Fruit fly (Drosophila melanogaster) whole organism, embryonic: ENCODE data around the gene CG18281.

Source experiments
- Antp ChIP-seq: fragments of 200-800 bp; sonication (Bioruptor generic); optimal IDR thresholded peaks from 3 replicates; lab custom pipeline; 2016; ENCODE audit warnings: missing biosample characterization, missing genetic modification characterization
- Blimp-1 ChIP-seq: fragments of 200-800 bp; sonication (Bioruptor generic); optimal IDR thresholded peaks from 3 replicates; lab custom pipeline; 2018; ENCODE audit warnings: missing biosample characterization, missing genetic modification characterization, mild to moderate bottlenecking, moderate library complexity, missing genetic modification reagents
- BtbVII ChIP-seq: fragments of 200-800 bp; sonication (Bioruptor generic); optimal IDR thresholded peaks from 3 replicates; lab custom pipeline; 2017; ENCODE audit warnings: missing biosample characterization, mild to moderate bottlenecking, missing genetic modification characterization
- CG10431 ChIP-seq: fragments of 200-800 bp; sonication (Bioruptor generic); optimal IDR thresholded peaks from 3 replicates; lab custom pipeline; 2018; ENCODE audit warnings: missing biosample characterization, mild to moderate bottlenecking, missing genetic modification characterization
- CG12744 ChIP-seq: fragments of 200-800 bp; sonication (Bioruptor generic); optimal IDR thresholded peaks from 2 replicates; lab custom pipeline; 2016; ENCODE audit warnings: missing biosample characterization, missing genetic modification characterization
- CG15269 ChIP-seq: fragments of 200-800 bp; sonication (Bioruptor generic); optimal IDR thresholded peaks from 2 replicates; lab custom pipeline; 2018; ENCODE audit warnings: missing biosample characterization, mild to moderate bottlenecking, missing genetic modification characterization, moderate library complexity
- CG15479 ChIP-seq: fragments of 200-800 bp; sonication (Bioruptor generic); optimal IDR thresholded peaks from 3 replicates; lab custom pipeline; 2019; ENCODE audit warnings: missing biosample characterization, mild to moderate bottlenecking, missing genetic modification characterization, moderate library complexity
- CG16779 ChIP-seq: fragments of 200-800 bp; sonication (Bioruptor generic); IDR thresholded peaks from 2 replicates; pipeline ENCODE4 v1.3.6; 2022; ENCODE audit warnings: missing biosample characterization, missing genetic modification characterization
- CG18619 ChIP-seq: fragments of 200-800 bp; sonication (Bioruptor generic); optimal IDR thresholded peaks from 3 replicates; lab custom pipeline; 2017; ENCODE audit warnings: missing biosample characterization, mild to moderate bottlenecking, missing genetic modification characterization
- CG2678 ChIP-seq: fragments of 200-800 bp; sonication (Bioruptor generic); optimal IDR thresholded peaks from 3 replicates; lab custom pipeline; 2019; ENCODE audit warnings: missing biosample characterization, mild to moderate bottlenecking, missing genetic modification characterization, moderate library complexity
- CG32767 ChIP-seq: fragments of 200-800 bp; sonication (Bioruptor generic); IDR thresholded peaks from 2 replicates; pipeline ENCODE4 v1.3.6; 2022; ENCODE audit warnings: missing biosample characterization, missing genetic modification characterization
- CG33213 ChIP-seq: fragments of 200-800 bp; sonication (Bioruptor generic); optimal IDR thresholded peaks from 3 replicates; lab custom pipeline; 2016; ENCODE audit warnings: missing biosample characterization, missing genetic modification characterization
- CG34376 ChIP-seq: fragments of 200-800 bp; sonication (Bioruptor generic); optimal IDR thresholded peaks from 2 replicates; lab custom pipeline; 2018; ENCODE audit warnings: missing biosample characterization, mild to moderate bottlenecking, missing genetic modification characterization
- CG3847 ChIP-seq: fragments of 200-800 bp; sonication (Bioruptor generic); IDR thresholded peaks from 2 replicates; pipeline ENCODE4 v1.3.6; 2022; ENCODE audit warnings: missing biosample characterization, missing genetic modification characterization
- CG4820 ChIP-seq: fragments of 200-800 bp; sonication (Bioruptor generic); optimal IDR thresholded peaks from 3 replicates; lab custom pipeline; 2016; ENCODE audit warnings: missing biosample characterization, missing genetic modification characterization
- CG6683 ChIP-seq: fragments of 200-800 bp; sonication (Bioruptor generic); optimal IDR thresholded peaks from 2 replicates; lab custom pipeline; 2017; ENCODE audit warnings: missing biosample characterization, mild to moderate bottlenecking, missing genetic modification characterization, missing genetic modification reagents
- CG6689 ChIP-seq: fragments of 200-800 bp; sonication (Bioruptor generic); IDR thresholded peaks from 2 replicates; pipeline ENCODE4 v1.3.6; 2022; ENCODE audit warnings: missing biosample characterization, missing genetic modification characterization
- CG7745 ChIP-seq: fragments of 200-800 bp; sonication (Bioruptor generic); optimal IDR thresholded peaks from 2 replicates; lab custom pipeline; 2018; ENCODE audit warnings: missing biosample characterization, mild to moderate bottlenecking, missing genetic modification characterization, moderate library complexity
- CG7839 ChIP-seq: fragments of 200-800 bp; sonication (Bioruptor generic); optimal IDR thresholded peaks from 3 replicates; lab custom pipeline; 2018; ENCODE audit warnings: missing biosample characterization, mild to moderate bottlenecking, missing genetic modification characterization, moderate library complexity
- CG8478 ChIP-seq: fragments of >200 bp; optimal IDR thresholded peaks from 2 replicates; lab custom pipeline; 2018
- CG9609 ChIP-seq: fragments of 200-800 bp; sonication (Bioruptor generic); optimal IDR thresholded peaks from 3 replicates; lab custom pipeline; 2016; ENCODE audit warnings: missing biosample characterization, missing genetic modification characterization
- CG9932 ChIP-seq: fragments of 200-800 bp; sonication (Bioruptor generic); IDR thresholded peaks from 2 replicates; pipeline ENCODE4 v1.3.6; 2022; ENCODE audit warnings: missing biosample characterization, missing genetic modification characterization
- D19A ChIP-seq: fragments of 200-800 bp; optimal IDR thresholded peaks from 3 replicates; lab custom pipeline; 2019; ENCODE audit warnings: missing biosample characterization, mild to moderate bottlenecking, missing genetic modification characterization, moderate library complexity
- D19B ChIP-seq: fragments of 200-800 bp; sonication (Bioruptor generic); optimal IDR thresholded peaks from 2 replicates; lab custom pipeline; 2017; ENCODE audit warnings: missing biosample characterization, mild to moderate bottlenecking, missing genetic modification characterization
- Deaf1 ChIP-seq: fragments of 200-800 bp; optimal IDR thresholded peaks from 3 replicates; lab custom pipeline; 2019; ENCODE audit warnings: missing biosample characterization, mild to moderate bottlenecking, missing genetic modification characterization, moderate library complexity
- E2f2 ChIP-seq: fragments of 200-800 bp; sonication (Bioruptor generic); IDR thresholded peaks from 2 replicates; pipeline ENCODE4 v1.3.6; 2022; ENCODE audit warnings: missing biosample characterization, missing genetic modification characterization
- Ets65A ChIP-seq: fragments of 200-800 bp; sonication (Bioruptor generic); peaks from one replicate; lab custom pipeline; 2016; ENCODE audit warnings: missing biosample characterization, missing genetic modification characterization
- Fer3 ChIP-seq: fragments of 200-800 bp; sonication (Bioruptor generic); optimal IDR thresholded peaks from 2 replicates; lab custom pipeline; 2018; ENCODE audit warnings: missing biosample characterization, mild to moderate bottlenecking, missing genetic modification characterization, moderate library complexity
- Lhr ChIP-seq: fragments of 200-800 bp; sonication (Bioruptor generic); optimal IDR thresholded peaks from 3 replicates; lab custom pipeline; 2017; ENCODE audit warnings: mild to moderate bottlenecking, missing biosample characterization, missing genetic modification reagents, missing genetic modification characterization
- Lpt ChIP-seq: fragments of >200 bp; optimal IDR thresholded peaks from 2 replicates; lab custom pipeline; 2018; ENCODE audit warnings: missing biosample characterization, missing genetic modification characterization
- Meics ChIP-seq: fragments of 200-800 bp; sonication (Bioruptor generic); optimal IDR thresholded peaks from 2 replicates; lab custom pipeline; 2017; ENCODE audit warnings: missing biosample characterization, mild to moderate bottlenecking, missing genetic modification characterization
- Oli ChIP-seq: fragments of 200-800 bp; sonication (Bioruptor generic); optimal IDR thresholded peaks from 2 replicates; lab custom pipeline; 2018; ENCODE audit warnings: missing biosample characterization, mild to moderate bottlenecking, missing genetic modification characterization, moderate library complexity
- Sox100B ChIP-seq: fragments of 200-800 bp; sonication (Bioruptor generic); optimal IDR thresholded peaks from 3 replicates; lab custom pipeline; 2018; ENCODE audit warnings: missing biosample characterization, mild to moderate bottlenecking, missing genetic modification characterization
- Ssrp ChIP-seq: fragments of 200-800 bp; sonication (Bioruptor generic); optimal IDR thresholded peaks from 2 replicates; lab custom pipeline; 2018; ENCODE audit warnings: missing biosample characterization, mild to moderate bottlenecking, missing genetic modification characterization, moderate library complexity
- Tbp ChIP-seq: fragments of >200 bp; optimal IDR thresholded peaks from 2 replicates; lab custom pipeline; 2018; ENCODE audit warnings: missing biosample characterization, missing genetic modification characterization
- Xbp1 ChIP-seq: fragments of 200-800 bp; sonication (Bioruptor generic); optimal IDR thresholded peaks from 3 replicates; lab custom pipeline; 2016; ENCODE audit warnings: missing biosample characterization, mild to moderate bottlenecking, missing genetic modification characterization
- bsh ChIP-seq, 2 experiments: fragments of 200-800 bp; sonication (Bioruptor generic); optimal IDR thresholded peaks; 2 replicates each; lab custom pipeline; 2017 to 2018; ENCODE audit warnings: mild to moderate bottlenecking in 2 of 2, missing biosample characterization in 2 of 2, missing genetic modification characterization in 2 of 2, moderate library complexity in 1 of 2
- dysf ChIP-seq: fragments of 200-800 bp; sonication (Bioruptor generic); IDR thresholded peaks from 3 replicates; pipeline ENCODE4 v1.3.6; 2022; ENCODE audit warnings: missing biosample characterization, missing genetic modification characterization
- gt ChIP-seq: fragments of 200-800 bp; sonication (Bioruptor generic); IDR thresholded peaks from 2 replicates; pipeline ENCODE4 v1.3.6; 2022; ENCODE audit warnings: missing biosample characterization, missing genetic modification characterization
- her ChIP-seq: fragments of 200-800 bp; sonication (Bioruptor generic); optimal IDR thresholded peaks from 2 replicates; lab custom pipeline; 2016; ENCODE audit warnings: missing biosample characterization, missing genetic modification characterization
- lmd ChIP-seq: fragments of 200-800 bp; sonication (Bioruptor generic); IDR thresholded peaks from 2 replicates; pipeline ENCODE4 v1.3.6; 2022; ENCODE audit warnings: missing biosample characterization, missing genetic modification characterization
- mld ChIP-seq: fragments of 200-800 bp; sonication (Bioruptor generic); IDR thresholded peaks from 3 replicates; pipeline ENCODE4 v1.3.6; 2022; ENCODE audit warnings: missing biosample characterization, missing genetic modification characterization; ENCODE audit not compliant: partially characterized antibody
- nerfin-2 ChIP-seq: fragments of 200-800 bp; sonication (Bioruptor generic); IDR thresholded peaks from 2 replicates; pipeline ENCODE4 v1.3.6; 2022; ENCODE audit warnings: missing biosample characterization, missing genetic modification characterization; ENCODE audit not compliant: partially characterized antibody
- onecut ChIP-seq: fragments of 200-800 bp; sonication (Bioruptor generic); IDR thresholded peaks from 2 replicates; pipeline ENCODE4 v1.3.6; 2022; ENCODE audit warnings: missing biosample characterization, missing genetic modification characterization
- ranshi ChIP-seq: fragments of 200-800 bp; sonication (Bioruptor generic); IDR thresholded peaks from 2 replicates; pipeline ENCODE4 v1.3.6; 2022; ENCODE audit warnings: missing biosample characterization, missing genetic modification characterization
- rib ChIP-seq: fragments of 200-800 bp; sonication (Bioruptor generic); IDR thresholded peaks from 2 replicates; pipeline ENCODE4 v1.3.6; 2022; ENCODE audit warnings: missing biosample characterization, missing genetic modification characterization
- slp2 ChIP-seq: fragments of 200-800 bp; sonication (Bioruptor generic); optimal IDR thresholded peaks from 2 replicates; lab custom pipeline; 2016; ENCODE audit warnings: missing biosample characterization, missing genetic modification characterization
- vvl ChIP-seq: fragments of 200-800 bp; sonication (Bioruptor generic); IDR thresholded peaks from 2 replicates; pipeline ENCODE4 v1.3.6; 2022; ENCODE audit warnings: missing biosample characterization, missing genetic modification characterization
- zen2 ChIP-seq: fragments of 200-800 bp; sonication (Bioruptor generic); IDR thresholded peaks from 3 replicates; pipeline ENCODE4 v1.3.6; 2022; ENCODE audit warnings: missing biosample characterization, missing genetic modification characterization; ENCODE audit not compliant: partially characterized antibody
- zfh2 ChIP-seq: fragments of 200-800 bp; sonication (Bioruptor generic); optimal IDR thresholded peaks from 2 replicates; lab custom pipeline; 2016; ENCODE audit warnings: missing biosample characterization, missing genetic modification characterization

CG18281 gene

DNA sequence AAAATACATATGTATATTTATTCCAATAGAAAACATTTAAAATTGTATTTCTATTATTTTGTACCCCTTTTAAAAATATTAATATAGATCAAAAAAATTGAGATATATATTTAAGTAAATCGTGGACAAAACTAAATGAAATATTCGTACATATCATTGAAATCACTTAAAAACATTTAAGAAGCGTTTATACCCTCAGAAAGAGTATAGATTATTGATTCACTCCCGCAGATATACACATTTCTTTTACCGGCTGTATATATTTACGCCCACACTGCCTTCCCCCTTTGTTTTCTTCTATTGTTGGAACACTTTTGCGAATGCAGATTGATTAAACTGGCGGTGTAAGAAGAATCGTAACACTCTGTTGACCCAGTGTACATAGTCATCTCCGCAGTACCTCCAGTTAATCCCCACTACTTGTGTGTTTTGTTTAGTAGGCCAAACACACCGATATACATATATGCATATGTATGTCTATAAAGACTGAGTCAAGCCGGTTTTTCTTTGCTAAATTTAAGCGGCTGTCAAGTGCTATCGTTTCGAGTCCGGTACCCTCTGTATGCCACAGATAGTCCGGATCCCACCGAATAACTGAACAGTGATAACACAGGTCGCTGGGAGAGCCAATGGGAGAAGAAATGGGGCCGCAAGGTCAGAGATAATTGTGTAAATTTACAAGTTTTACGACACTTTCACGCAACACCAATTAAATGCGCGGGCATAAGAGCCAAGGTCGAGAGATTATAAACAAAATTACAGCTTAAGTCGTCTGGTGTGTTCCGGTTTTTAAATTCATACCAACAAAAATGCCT is 27.9 kb upstream of the CG18281 start (continued):
- TF ChIP-seq slp2 (GFP tag; lab: Kevin White, UChicago), result peak; percentile 50
- peak; percentile 67 for TF ChIP-seq CG33213 (GFP tag; lab: Kevin White, UChicago)
- no peak for TF ChIP-seq CG16779 (GFP tag; lab: Robert Waterston, UW)
- TF ChIP-seq CG3847 (GFP tag; lab: Robert Waterston, UW), result no peak; the same call in 1 of the 2 replicates
- peak; percentile 46 for TF ChIP-seq CG9609 (GFP tag; lab: Kevin White, UChicago)
- TF ChIP-seq CG15269, result no peak
- TF ChIP-seq CG6689 (GFP tag; lab: Robert Waterston, UW), result no peak
- peak; percentile 22 for TF ChIP-seq CG34376 (GFP tag; lab: Kevin White, UChicago)
- TF ChIP-seq CG9932 (GFP tag; lab: Robert Waterston, UW), result no peak
- peak; percentile 26 for TF ChIP-seq CG4820 (GFP tag; lab: Kevin White, UChicago)
- no peak for TF ChIP-seq Tbp (GFP tag; lab: Kevin White, UChicago)
- TF ChIP-seq Meics (GFP tag; lab: Kevin White, UChicago), result peak; percentile 83
- TF ChIP-seq mld (GFP tag; lab: Robert Waterston, UW), result no peak
- TF ChIP-seq E2f2 (GFP tag; lab: Robert Waterston, UW), result 0 out of 2 replicates have a peak, but pooled peaks have one; percentile 25
- TF ChIP-seq vvl (GFP tag; lab: Robert Waterston, UW), result peak; percentile 46; the same call in 1 of the 2 replicates
- peak; percentile 68 for TF ChIP-seq onecut (GFP tag; lab: Robert Waterston, UW)
- peak; percentile 37 for TF ChIP-seq CG6683 (GFP tag; lab: Kevin White, UChicago)
- peak; percentile 14 for TF ChIP-seq CG7839 (tag; lab: Kevin White, UChicago)
- TF ChIP-seq CG10431 (GFP tag; lab: Kevin White, UChicago), result no peak
- no peak for TF ChIP-seq nerfin-2 (GFP tag; lab: Robert Waterston, UW)
- TF ChIP-seq D19B (GFP tag; lab: Kevin White, UChicago), result no peak
- no peak; the same call in 1 of the 2 replicates for TF ChIP-seq rib
- TF ChIP-seq CG15479 (GFP tag; lab: Kevin White, UChicago), result peak; percentile 5
- no peak for TF ChIP-seq lmd (GFP tag; lab: Robert Waterston, UW)
- no peak for TF ChIP-seq zfh2 (GFP tag; lab: Kevin White, UChicago)
- TF ChIP-seq CG2678 (tag; lab: Kevin White, UChicago), result peak; percentile 67
- TF ChIP-seq Fer3 (tag; lab: Kevin White, UChicago), result peak; percentile 16
- no peak for TF ChIP-seq Deaf1 (tag; lab: Kevin White, UChicago)
- TF ChIP-seq dysf, result no peak
- TF ChIP-seq her, result peak; percentile 72
- TF ChIP-seq bsh (GFP tag; optimal IDR thresholded peaks at IDR 0.05; lab: Kevin White, UChicago), result peak in 1 of 2 experiments; percentile 58
- no peak for TF ChIP-seq Lpt (GFP tag; lab: Kevin White, UChicago)
- TF ChIP-seq CG8478, result no peak
- no peak for TF ChIP-seq BtbVII
- TF ChIP-seq CG7745, result peak; percentile 20
- peak; percentile 97 for TF ChIP-seq D19A (tag; lab: Kevin White, UChicago)
- TF ChIP-seq Ssrp, result no peak
- TF ChIP-seq CG32767 (GFP tag; lab: Robert Waterston, UW), result no peak
- peak; percentile 68 for TF ChIP-seq CG12744
- peak; percentile 53 for TF ChIP-seq CG18619
- peak; percentile 47 for TF ChIP-seq Ets65A (GFP tag; lab: Kevin White, UChicago)
- no peak for TF ChIP-seq Xbp1 (GFP tag; lab: Kevin White, UChicago)
- peak; percentile 43 for TF ChIP-seq Lhr (GFP tag; lab: Kevin White, UChicago)
- TF ChIP-seq Antp (GFP tag; lab: Kevin White, UChicago), result peak; percentile 50
- no peak for TF ChIP-seq Oli (tag; lab: Kevin White, UChicago)
- no peak for TF ChIP-seq Blimp-1 (GFP tag; lab: Kevin White, UChicago)
- TF ChIP-seq Sox100B, result peak; percentile 53
- TF ChIP-seq gt, result no peak
- TF ChIP-seq ranshi, result no peak
- no peak for TF ChIP-seq zen2 (GFP tag; lab: Robert Waterston, UW)
